Worm (Caenorhabditis elegans): Measurements from ENCODE around the gene nspd-9.

- TF ChIP-seq him-1 (tag; optimal IDR thresholded peaks at IDR 0.05) (no peak), dao-5 (tag; optimal IDR thresholded peaks at IDR 0.05) (no peak), W03F9.2 (tag; optimal IDR thresholded peaks at IDR 0.05) (no peak)
These were observed 15.4 kb downstream of the nspd-9 start, which contains the start of gene arl-6 for ce11 chrIII:4814730-4815129.

Data from whole organism, L4/young adult.